Worm (Caenorhabditis elegans): ENCODE measurements around the gene srj-50.
A peak's percentile ranks its signal among the peaks of the same experiment; 100 is the strongest.

The srj-50 gene

DNA sequence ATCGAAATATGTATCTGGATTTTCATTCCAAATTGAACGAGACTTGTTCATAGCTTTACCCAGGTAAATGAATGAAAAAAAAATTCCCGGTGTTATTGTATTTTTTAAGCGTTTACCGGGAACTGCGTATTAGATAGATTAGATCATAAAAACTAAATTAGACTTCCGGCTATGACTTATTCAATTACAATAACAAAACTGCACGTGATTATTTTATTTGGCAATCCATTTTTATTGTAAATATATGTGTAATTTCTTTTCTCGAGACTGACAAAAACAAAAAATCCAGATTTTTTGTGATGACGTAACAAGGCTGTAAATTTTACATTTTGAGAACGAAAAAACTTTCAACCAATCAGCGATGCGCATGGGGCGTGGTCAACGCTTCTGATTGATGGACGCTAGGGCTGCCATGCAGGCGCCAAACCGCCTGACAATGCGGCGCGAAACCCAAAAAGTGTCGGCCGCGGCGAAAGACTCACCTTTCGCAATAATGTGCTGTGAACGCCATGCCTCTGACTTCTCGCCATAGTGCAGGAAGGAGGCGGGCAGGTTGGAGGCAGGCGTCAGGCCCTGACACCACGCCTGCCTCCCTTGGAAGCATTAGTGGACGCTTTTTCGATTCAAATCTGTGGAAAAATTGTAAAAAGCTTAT lies 11.0 kb upstream of the srj-50 start, which contains the start of gene srh-36:
TSS of gene srh-36 (minus strand) at position 51 of the 655 bp plus-strand sequence.
- no peak for TF ChIP-seq nhr-2 (tag; optimal IDR thresholded peaks at IDR 0.05)
- TF ChIP-seq sem-2 (GFP tag; optimal IDR thresholded peaks at IDR 0.05), result no peak
- TF ChIP-seq zip-8 (tag; optimal IDR thresholded peaks at IDR 0.05), result peak; percentile 59
- no peak for TF ChIP-seq lsy-2 (tag; optimal IDR thresholded peaks at IDR 0.05)

DNA sequence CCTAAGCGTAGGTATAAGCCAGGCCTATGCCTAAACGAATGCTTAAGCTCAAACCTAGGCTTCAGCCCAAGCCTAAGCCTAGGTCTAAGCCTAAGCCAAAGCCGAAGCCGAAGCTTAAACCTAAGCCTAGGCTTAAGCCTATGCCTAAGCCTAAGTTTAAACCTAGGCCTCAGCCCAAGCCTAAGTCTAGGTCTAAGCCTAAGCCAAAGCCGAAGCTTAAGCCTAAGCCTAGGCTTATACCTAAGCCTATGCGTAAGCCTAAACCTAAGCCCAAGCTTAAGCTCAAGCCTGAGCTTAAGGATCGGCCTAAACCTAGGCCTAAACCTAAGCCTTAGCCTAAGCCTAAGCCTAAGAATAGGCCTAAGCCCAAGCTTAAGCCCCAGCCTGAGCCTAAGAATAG lies 6.8 kb upstream of the srj-50 start:
- TF ChIP-seq ham-2 (GFP tag; optimal IDR thresholded peaks at IDR 0.05), result peak; percentile 64
- no peak for TF ChIP-seq nhr-12 (tag; optimal IDR thresholded peaks at IDR 0.05)

DNA sequence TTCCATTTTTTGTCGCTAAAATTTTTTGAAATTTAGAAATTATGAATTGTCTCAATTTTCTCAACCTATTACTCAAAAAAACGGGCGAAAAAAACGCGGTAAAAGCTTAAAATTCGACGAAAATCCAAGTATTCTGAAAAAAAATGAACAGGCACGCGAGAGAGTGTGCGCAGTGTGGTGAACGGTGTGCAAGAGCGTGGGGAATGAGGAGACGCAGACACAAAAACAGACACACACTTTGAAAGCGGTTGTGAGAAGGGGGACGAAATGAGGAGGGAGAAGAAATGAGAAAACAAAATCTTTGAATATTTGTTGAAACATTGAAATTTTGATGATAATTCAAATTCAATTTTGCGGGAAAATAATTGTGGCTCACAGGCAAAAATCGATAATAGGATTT lies 6.0 kb upstream of the srj-50 start, which contains the start of gene T03D3.5:
TSS of gene T03D3.5 (minus strand) at position 21 of the 400 bp plus-strand sequence.
- TF ChIP-seq elt-1 (tag; optimal IDR thresholded peaks at IDR 0.05; ENCODE audit: borderline replicate concordance, insufficient read depth), result no peak
- no peak for TF ChIP-seq mep-1 (tag; optimal IDR thresholded peaks at IDR 0.05)
- TF ChIP-seq ces-1 (GFP tag; optimal IDR thresholded peaks at IDR 0.05), result peak; percentile 33
- TF ChIP-seq ham-2 (GFP tag; optimal IDR thresholded peaks at IDR 0.05), result no peak
- no peak for TF ChIP-seq ztf-11 (tag; optimal IDR thresholded peaks at IDR 0.05)

DNA sequence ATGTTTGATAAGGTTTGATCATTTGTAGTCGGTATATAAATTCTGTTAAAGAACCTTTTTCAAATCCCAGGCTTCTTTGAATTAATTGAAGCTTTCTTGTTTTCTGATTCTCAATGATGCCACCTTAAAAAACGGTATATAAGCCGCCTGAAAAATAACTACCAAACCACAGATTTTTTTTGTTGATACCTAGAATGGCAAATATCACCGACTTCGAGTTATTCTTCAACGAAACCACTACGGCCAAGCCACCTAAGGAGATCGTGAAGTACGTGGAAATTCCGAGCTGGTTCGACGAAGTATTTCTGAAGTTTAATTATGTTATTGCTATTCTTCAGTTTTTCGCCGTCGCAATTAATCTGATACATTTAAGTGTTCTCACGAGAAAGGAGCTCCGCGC lies 1.9 kb upstream of the srj-50 start, which contains the start of gene srw-2:
TSS of gene srw-2 (plus strand) at position 62 of the 400 bp plus-strand sequence.
- no peak for TF ChIP-seq ztf-11 (tag; optimal IDR thresholded peaks at IDR 0.05)
- TF ChIP-seq nhr-12 (tag; optimal IDR thresholded peaks at IDR 0.05), result no peak

DNA sequence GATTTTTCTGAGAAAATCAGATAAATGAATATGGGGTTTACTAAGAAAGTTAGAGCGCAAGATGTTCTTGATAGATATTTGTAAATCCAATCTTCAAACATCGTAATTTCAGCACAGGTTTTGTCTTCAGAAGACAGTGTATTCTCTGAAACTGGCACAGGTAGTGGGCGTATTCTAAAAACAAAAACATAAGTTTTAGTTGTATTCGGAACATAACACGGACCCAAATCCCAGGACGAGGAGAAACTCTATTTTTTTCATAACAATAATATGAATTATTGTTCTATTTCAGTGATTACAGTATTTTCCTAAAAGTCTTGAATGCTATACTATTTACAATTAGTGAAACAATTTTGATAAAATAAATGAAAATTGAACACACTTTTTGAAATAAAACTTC lies 3.7 kb downstream of the srj-50 start, which contains the start of gene srj-45:
TSS of gene srj-45 (minus strand) at position 101 of the 400 bp plus-strand sequence.
- no peak for TF ChIP-seq blmp-1 (tag; optimal IDR thresholded peaks at IDR 0.05)
- no peak for TF ChIP-seq elt-3 (tag; optimal IDR thresholded peaks at IDR 0.05)
- TF ChIP-seq mep-1 (tag; optimal IDR thresholded peaks at IDR 0.05), result no peak
- TF ChIP-seq nhr-237 (tag; optimal IDR thresholded peaks at IDR 0.05), result no peak
- TF ChIP-seq ceh-83 (GFP tag; optimal IDR thresholded peaks at IDR 0.05), result no peak
- TF ChIP-seq unc-39 (tag; optimal IDR thresholded peaks at IDR 0.05), result no peak
- no peak for TF ChIP-seq lsy-2 (tag; optimal IDR thresholded peaks at IDR 0.05)
- no peak for TF ChIP-seq nhr-2 (tag; optimal IDR thresholded peaks at IDR 0.05)
- no peak for TF ChIP-seq zip-8 (tag; optimal IDR thresholded peaks at IDR 0.05)
- no peak for TF ChIP-seq elt-1 (tag; optimal IDR thresholded peaks at IDR 0.05; ENCODE audit: borderline replicate concordance, insufficient read depth)
- TF ChIP-seq hlh-1 (tag; optimal IDR thresholded peaks at IDR 0.05), result no peak
- TF ChIP-seq nhr-76 (tag; optimal IDR thresholded peaks at IDR 0.05), result no peak
- TF ChIP-seq snpc-4 (tag; optimal IDR thresholded peaks at IDR 0.05), result no peak
- TF ChIP-seq ces-1 (GFP tag; optimal IDR thresholded peaks at IDR 0.05), result no peak
- TF ChIP-seq bed-3 (GFP tag; optimal IDR thresholded peaks at IDR 0.05), result no peak

DNA sequence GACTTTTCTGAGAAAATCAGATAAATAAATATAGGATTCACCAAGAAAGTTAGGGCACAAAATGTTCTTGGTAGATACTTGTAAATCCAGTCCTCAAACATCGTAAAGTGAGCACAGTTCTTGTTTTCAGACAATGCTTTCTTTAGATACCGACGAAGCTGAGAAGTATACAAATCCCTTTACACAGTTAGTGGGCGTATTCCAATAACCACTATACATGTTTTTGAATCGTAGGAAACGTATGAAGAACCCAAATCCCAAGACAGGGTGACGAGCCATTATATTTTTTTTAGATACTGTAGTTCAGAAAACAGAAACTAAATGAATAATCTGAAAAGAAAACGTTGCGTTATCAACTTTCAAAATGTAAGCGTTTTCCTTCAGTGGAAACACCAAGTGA lies 13.0 kb downstream of the srj-50 start, which contains the start of gene srj-44:
TSS of gene srj-44 (minus strand) at position 101 of the 400 bp plus-strand sequence.
- TF ChIP-seq elt-3 (tag; optimal IDR thresholded peaks at IDR 0.05), result no peak
- no peak for TF ChIP-seq lin-13 (tag; optimal IDR thresholded peaks at IDR 0.05)
- no peak for TF ChIP-seq blmp-1 (tag; optimal IDR thresholded peaks at IDR 0.05)
- TF ChIP-seq bed-3 (GFP tag; optimal IDR thresholded peaks at IDR 0.05), result no peak
- TF ChIP-seq mab-5 (tag; optimal IDR thresholded peaks at IDR 0.05), result no peak
- no peak for TF ChIP-seq mep-1 (tag; optimal IDR thresholded peaks at IDR 0.05)
- TF ChIP-seq ztf-11 (tag; optimal IDR thresholded peaks at IDR 0.05), result no peak
- TF ChIP-seq cnd-1 (tag; optimal IDR thresholded peaks at IDR 0.05), result no peak
- no peak for TF ChIP-seq ceh-43 (GFP tag; optimal IDR thresholded peaks at IDR 0.05)
- TF ChIP-seq elt-1 (tag; optimal IDR thresholded peaks at IDR 0.05; ENCODE audit: borderline replicate concordance, insufficient read depth), result no peak
- TF ChIP-seq drap-1 (GFP tag; optimal IDR thresholded peaks at IDR 0.05), result no peak
- no peak for TF ChIP-seq unc-62 (GFP tag; optimal IDR thresholded peaks at IDR 0.05)
- no peak for TF ChIP-seq lin-32 (GFP tag; optimal IDR thresholded peaks at IDR 0.05)
- TF ChIP-seq nhr-76 (tag; optimal IDR thresholded peaks at IDR 0.05), result no peak
- TF ChIP-seq zip-8 (tag; optimal IDR thresholded peaks at IDR 0.05), result no peak
- no peak for TF ChIP-seq hlh-1 (tag; optimal IDR thresholded peaks at IDR 0.05)
- TF ChIP-seq ceh-83 (GFP tag; optimal IDR thresholded peaks at IDR 0.05), result no peak
- TF ChIP-seq nhr-28 (tag; optimal IDR thresholded peaks at IDR 0.05), result no peak
- no peak for TF ChIP-seq mls-2 (tag; optimal IDR thresholded peaks at IDR 0.05)
- no peak for TF ChIP-seq nhr-237 (tag; optimal IDR thresholded peaks at IDR 0.05)

Data from whole organism, mixed stage, embryonic.